Fruit fly (Drosophila melanogaster) whole organism, embryonic: ENCODE data around the gene CG7565.

Source experiments
- Aef1 ChIP-seq: fragments of 200-800 bp; sonication (Bioruptor generic); IDR thresholded peaks from 3 replicates; pipeline ENCODE4 v1.3.6; 2022; ENCODE audit warnings: missing biosample characterization, missing genetic modification characterization
- B-H1 ChIP-seq: fragments of 200-800 bp; sonication (Bioruptor generic); IDR thresholded peaks from 3 replicates; pipeline ENCODE4 v1.3.6; 2022; ENCODE audit warnings: missing biosample characterization, missing genetic modification characterization
- BEAF-32 ChIP-seq: fragments of 200-800 bp; sonication (Bioruptor generic); optimal IDR thresholded peaks from 3 replicates; lab custom pipeline; 2017; ENCODE audit warnings: missing biosample characterization, missing genetic modification characterization, mild to moderate bottlenecking, moderate library complexity, missing genetic modification reagents
- CG1024 ChIP-seq: fragments of 200-800 bp; sonication (Bioruptor generic); IDR thresholded peaks from 2 replicates; pipeline ENCODE4 v1.3.6; 2022; ENCODE audit warnings: missing biosample characterization, missing genetic modification characterization
- CG10654 ChIP-seq: fragments of 200-800 bp; sonication (Bioruptor generic); optimal IDR thresholded peaks from 2 replicates; lab custom pipeline; 2016; ENCODE audit warnings: missing biosample characterization, missing genetic modification characterization
- CG11093 ChIP-seq: fragments of 200-800 bp; sonication (Bioruptor generic); IDR thresholded peaks from 3 replicates; pipeline ENCODE4 v1.3.6; 2022; ENCODE audit warnings: missing biosample characterization, missing genetic modification characterization
- CG11247 ChIP-seq: fragments of 200-800 bp; sonication (Bioruptor generic); IDR thresholded peaks from 2 replicates; pipeline ENCODE4 v1.3.6; 2022; ENCODE audit warnings: missing biosample characterization, missing genetic modification characterization
- CG11504 ChIP-seq: fragments of 200-800 bp; sonication (Bioruptor generic); optimal IDR thresholded peaks from 3 replicates; lab custom pipeline; 2019; ENCODE audit warnings: missing biosample characterization, mild to moderate bottlenecking, missing genetic modification characterization, moderate library complexity
- CG11696 ChIP-seq: fragments of 200-800 bp; sonication (Bioruptor generic); IDR thresholded peaks from 2 replicates; pipeline ENCODE4 v1.3.6; 2022; ENCODE audit warnings: missing biosample characterization, missing genetic modification characterization
- CG17829 ChIP-seq: fragments of 200-800 bp; optimal IDR thresholded peaks from 2 replicates; lab custom pipeline; 2019; ENCODE audit warnings: missing biosample characterization, mild to moderate bottlenecking, missing genetic modification characterization, moderate library complexity
- CG1792 ChIP-seq: fragments of 200-800 bp; sonication (Bioruptor generic); optimal IDR thresholded peaks from 2 replicates; lab custom pipeline; 2016; ENCODE audit warnings: missing biosample characterization, missing genetic modification characterization
- CG2875 ChIP-seq: fragments of 200-800 bp; sonication (Bioruptor generic); optimal IDR thresholded peaks from 2 replicates; lab custom pipeline; 2017; ENCODE audit warnings: missing biosample characterization, mild to moderate bottlenecking, missing genetic modification characterization, missing genetic modification reagents
- CG3065 ChIP-seq: fragments of 200-800 bp; sonication (Bioruptor generic); optimal IDR thresholded peaks from 2 replicates; lab custom pipeline; 2016; ENCODE audit warnings: missing biosample characterization, missing genetic modification characterization
- CG4328 ChIP-seq: fragments of 200-800 bp; sonication (Bioruptor generic); optimal IDR thresholded peaks from 3 replicates; lab custom pipeline; 2017; ENCODE audit warnings: missing biosample characterization, missing genetic modification reagents, missing genetic modification characterization
- CG5245 ChIP-seq: fragments of 200-800 bp; sonication (Bioruptor generic); optimal IDR thresholded peaks from 3 replicates; lab custom pipeline; 2016; ENCODE audit warnings: missing biosample characterization, missing genetic modification characterization
- CG8089 ChIP-seq: fragments of 200-800 bp; sonication (Bioruptor generic); optimal IDR thresholded peaks from 3 replicates; lab custom pipeline; 2016; ENCODE audit warnings: missing biosample characterization, missing genetic modification characterization
- CG8290 ChIP-seq, 3 experiments: fragments of 200-800 bp; sonication (Bioruptor generic); optimal IDR thresholded peaks; 2 replicates each; lab custom pipeline; 2016 to 2019; ENCODE audit warnings: missing biosample characterization in 3 of 3, missing genetic modification characterization in 3 of 3, mild to moderate bottlenecking in 2 of 3, moderate library complexity in 1 of 3
- Chrac-16 ChIP-seq: fragments of 200-800 bp; sonication (Bioruptor generic); optimal IDR thresholded peaks from 3 replicates; lab custom pipeline; 2016; ENCODE audit warnings: missing biosample characterization, missing genetic modification characterization
- Dad ChIP-seq: fragments of 200-800 bp; sonication (Bioruptor generic); optimal IDR thresholded peaks from 3 replicates; lab custom pipeline; 2016; ENCODE audit warnings: missing biosample characterization, missing genetic modification characterization
- Dip2 ChIP-seq: fragments of 200-800 bp; sonication (Bioruptor generic); IDR thresholded peaks from 2 replicates; pipeline ENCODE4 v1.3.6; 2022; ENCODE audit warnings: missing biosample characterization, missing genetic modification characterization
- Fer3 ChIP-seq: fragments of 200-800 bp; sonication (Bioruptor generic); optimal IDR thresholded peaks from 2 replicates; lab custom pipeline; 2018; ENCODE audit warnings: missing biosample characterization, mild to moderate bottlenecking, missing genetic modification characterization, moderate library complexity
- Hr78 ChIP-seq, 2 experiments: fragments of 200-800 bp in 1 of 2; fragments of >200 bp in 1 of 2; sonication (Bioruptor generic) in 1 of 2; optimal IDR thresholded peaks; 2 replicates each; lab custom pipeline; 2017 to 2019; ENCODE audit warnings: missing biosample characterization in 2 of 2, missing genetic modification characterization in 2 of 2, mild to moderate bottlenecking in 1 of 2, moderate library complexity in 1 of 2
- Mad ChIP-seq: fragments of 200-800 bp; sonication (Bioruptor generic); optimal IDR thresholded peaks from 2 replicates; lab custom pipeline; 2016; ENCODE audit warnings: missing biosample characterization, missing genetic modification characterization
- Med ChIP-seq: fragments of 200-800 bp; sonication (Bioruptor generic); peaks from one replicate; lab custom pipeline; 2016; ENCODE audit warnings: missing biosample characterization, missing genetic modification characterization, mild to moderate bottlenecking, inconsistent platforms, moderate library complexity
- ara ChIP-seq: fragments of 200-800 bp; sonication (Bioruptor generic); IDR thresholded peaks from 2 replicates; pipeline ENCODE4 v1.3.6; 2022; ENCODE audit warnings: missing biosample characterization, missing genetic modification characterization
- cato ChIP-seq: fragments of 200-800 bp; sonication (Bioruptor generic); optimal IDR thresholded peaks from 2 replicates; lab custom pipeline; 2016; ENCODE audit warnings: missing biosample characterization, missing genetic modification characterization, borderline replicate concordance
- cwo ChIP-seq: fragments of 200-800 bp; sonication (Bioruptor generic); optimal IDR thresholded peaks from 3 replicates; lab custom pipeline; 2017; ENCODE audit warnings: missing biosample characterization, missing genetic modification characterization, mild to moderate bottlenecking, moderate library complexity, missing genetic modification reagents
- da ChIP-seq: fragments of 200-800 bp; sonication (Bioruptor generic); optimal IDR thresholded peaks from 2 replicates; lab custom pipeline; 2016; ENCODE audit warnings: missing biosample characterization, missing genetic modification characterization
- dimm ChIP-seq: fragments of 200-800 bp; sonication (Bioruptor generic); IDR thresholded peaks from 2 replicates; pipeline ENCODE4 v1.3.6; 2022; ENCODE audit warnings: missing biosample characterization, missing genetic modification characterization
- dysf ChIP-seq: fragments of 200-800 bp; sonication (Bioruptor generic); IDR thresholded peaks from 3 replicates; pipeline ENCODE4 v1.3.6; 2022; ENCODE audit warnings: missing biosample characterization, missing genetic modification characterization
- fd102C ChIP-seq: fragments of 200-800 bp; sonication (Bioruptor generic); optimal IDR thresholded peaks from 2 replicates; lab custom pipeline; 2018; ENCODE audit warnings: missing biosample characterization, mild to moderate bottlenecking, missing genetic modification characterization, moderate library complexity
- knrl ChIP-seq: fragments of 200-800 bp; sonication (Bioruptor generic); IDR thresholded peaks from 3 replicates; pipeline ENCODE4 v1.3.6; 2022; ENCODE audit warnings: missing biosample characterization, missing genetic modification characterization; ENCODE audit not compliant: partially characterized antibody
- lilli ChIP-seq: fragments of 200-800 bp; sonication (Bioruptor generic); optimal IDR thresholded peaks from 3 replicates; lab custom pipeline; 2016; ENCODE audit warnings: missing biosample characterization, missing genetic modification characterization
- lmd ChIP-seq: fragments of 200-800 bp; sonication (Bioruptor generic); IDR thresholded peaks from 2 replicates; pipeline ENCODE4 v1.3.6; 2022; ENCODE audit warnings: missing biosample characterization, missing genetic modification characterization
- nau ChIP-seq: fragments of 200-800 bp; sonication (Bioruptor generic); optimal IDR thresholded peaks from 3 replicates; lab custom pipeline; 2017; ENCODE audit warnings: missing biosample characterization, mild to moderate bottlenecking, missing genetic modification characterization, missing genetic modification reagents
- nmo ChIP-seq: fragments of 200-800 bp; sonication (Bioruptor generic); optimal IDR thresholded peaks from 2 replicates; lab custom pipeline; 2018; ENCODE audit warnings: missing biosample characterization, mild to moderate bottlenecking, missing genetic modification characterization, moderate library complexity
- pan ChIP-seq, 4 experiments: fragments of >200 bp in 3 of 4; fragments of 200-800 bp in 1 of 4; sonication (Bioruptor generic) in 1 of 4; optimal IDR thresholded peaks in 3 of 4; IDR thresholded peaks in 1 of 4; 2 replicates each; pipeline versions ENCODE4 v1.3.6 to Lab custom; 2017 to 2022; ENCODE audit warnings: missing biosample characterization in 2 of 4, missing genetic modification characterization in 2 of 4, mixed read lengths in 1 of 4
- pho ChIP-seq: fragments of 200-800 bp; sonication (Bioruptor generic); optimal IDR thresholded peaks from 2 replicates; lab custom pipeline; 2016; ENCODE audit warnings: missing biosample characterization, missing genetic modification characterization
- repo ChIP-seq: fragments of 200-800 bp; sonication (Bioruptor generic); optimal IDR thresholded peaks from 2 replicates; lab custom pipeline; 2016; ENCODE audit warnings: missing biosample characterization, missing genetic modification characterization
- run ChIP-seq: fragments of 200-800 bp; sonication (Bioruptor generic); optimal IDR thresholded peaks from 3 replicates; lab custom pipeline; 2018; ENCODE audit warnings: missing biosample characterization, mild to moderate bottlenecking, missing genetic modification characterization
- schlank ChIP-seq: fragments of 200-800 bp; sonication (Bioruptor generic); optimal IDR thresholded peaks from 2 replicates; lab custom pipeline; 2018; ENCODE audit warnings: missing biosample characterization, mild to moderate bottlenecking, missing genetic modification characterization
- sd ChIP-seq: fragments of 200-800 bp; sonication (Bioruptor generic); optimal IDR thresholded peaks from 3 replicates; lab custom pipeline; 2018; ENCODE audit warnings: missing biosample characterization, mild to moderate bottlenecking, missing genetic modification characterization, moderate library complexity
- seq ChIP-seq: fragments of 200-800 bp; sonication (Bioruptor generic); IDR thresholded peaks from 2 replicates; pipeline ENCODE4 v1.3.6; 2022; ENCODE audit warnings: missing biosample characterization, missing genetic modification characterization
- shn ChIP-seq: fragments of 200-800 bp; sonication (Bioruptor generic); optimal IDR thresholded peaks from 3 replicates; lab custom pipeline; 2016; ENCODE audit warnings: missing biosample characterization, missing genetic modification characterization
- sug ChIP-seq: fragments of 200-800 bp; optimal IDR thresholded peaks from 2 replicates; lab custom pipeline; 2019; ENCODE audit warnings: missing biosample characterization, mild to moderate bottlenecking, missing genetic modification characterization, moderate library complexity
- tgo ChIP-seq: fragments of 200-800 bp; sonication (Bioruptor generic); IDR thresholded peaks from 3 replicates; pipeline ENCODE4 v1.3.6; 2022; ENCODE audit warnings: missing biosample characterization, missing genetic modification characterization
- tin ChIP-seq: fragments of 200-800 bp; sonication (Bioruptor generic); optimal IDR thresholded peaks from 3 replicates; lab custom pipeline; 2016; ENCODE audit warnings: missing biosample characterization, missing genetic modification characterization
- zen ChIP-seq: fragments of 200-800 bp; sonication (Bioruptor generic); optimal IDR thresholded peaks from 3 replicates; lab custom pipeline; 2018; ENCODE audit warnings: missing biosample characterization, mild to moderate bottlenecking, missing genetic modification characterization, moderate library complexity
- zf30C ChIP-seq: fragments of 200-800 bp; sonication (Bioruptor generic); optimal IDR thresholded peaks from 3 replicates; lab custom pipeline; 2018; ENCODE audit warnings: missing biosample characterization, mild to moderate bottlenecking, missing genetic modification characterization

CG7565 gene

DNA sequence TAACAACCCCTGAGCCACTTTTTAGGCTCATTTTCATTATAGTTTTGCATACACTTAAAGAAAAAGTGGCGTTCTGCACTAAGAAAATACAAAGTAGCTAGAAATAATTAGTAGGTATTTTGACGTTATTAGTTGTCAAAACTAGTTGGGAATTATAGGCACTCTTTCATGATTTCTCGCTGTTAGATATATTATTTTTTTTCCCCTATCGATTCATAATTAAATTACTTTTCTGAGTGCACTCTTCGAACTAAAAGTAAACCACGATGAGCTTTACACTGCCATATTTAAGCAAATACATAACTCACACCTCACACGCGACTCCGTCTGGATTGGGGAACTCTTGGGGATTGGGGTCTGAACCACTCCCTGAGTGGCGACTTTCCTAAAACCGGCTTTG lies 18.9 kb downstream of the CG7565 start (continued):
- TF ChIP-seq Dip2 (no peak), da (GFP tag; lab: Kevin White, UChicago) (no peak), CG10654 (GFP tag; lab: Kevin White, UChicago) (peak; percentile 60), CG4328 (GFP tag; lab: Kevin White, UChicago) (peak; percentile 15), B-H1 (peak; percentile 50; the same call in 1 of the 3 replicates), lilli (GFP tag; lab: Kevin White, UChicago) (peak; percentile 25), CG8290 (GFP tag; optimal IDR thresholded peaks at IDR 0.05; lab: Kevin White, UChicago) (no peak), CG8290 (tag; optimal IDR thresholded peaks at IDR 0.05; lab: Kevin White, UChicago) (no peak), CG2875 (peak; percentile 18), BEAF-32 (GFP tag; lab: Kevin White, UChicago) (no peak), CG11696 (GFP tag; lab: Robert Waterston, UW) (peak; percentile 64; the same call in 1 of the 2 replicates), nmo (GFP tag; lab: Kevin White, UChicago) (no peak), CG11247 (GFP tag; lab: Robert Waterston, UW) (peak; percentile 55; the same call in 1 of the 2 replicates), Chrac-16 (GFP tag; lab: Kevin White, UChicago) (no peak), Aef1 (peak; percentile 56; the same call in 2 of the 3 replicates), tin (GFP tag; lab: Kevin White, UChicago) (peak; percentile 72), shn (GFP tag; lab: Kevin White, UChicago) (no peak), CG1024 (GFP tag; lab: Robert Waterston, UW) (0 out of 2 replicates have a peak, but pooled peaks have one; percentile 43), Hr78 (GFP tag; optimal IDR thresholded peaks at IDR 0.05; lab: Kevin White, UChicago) (peak in 1 of 2 experiments; percentile 70), cato (GFP tag; lab: Kevin White, UChicago) (no peak), fd102C (no peak), dimm (GFP tag; lab: Robert Waterston, UW) (no peak), Med (GFP tag; lab: Kevin White, UChicago) (peak; percentile 95), cwo (GFP tag; lab: Kevin White, UChicago) (peak; percentile 65), run (tag; lab: Kevin White, UChicago) (no peak), CG1792 (GFP tag; lab: Kevin White, UChicago) (peak; percentile 19), sd (tag; lab: Kevin White, UChicago) (no peak), CG11504 (peak; percentile 88), CG8089 (GFP tag; lab: Kevin White, UChicago) (no peak), CG11093 (GFP tag; lab: Robert Waterston, UW) (no peak), dysf (GFP tag; lab: Robert Waterston, UW) (peak; percentile 64; the same call in 2 of the 3 replicates), tgo (GFP tag; lab: Robert Waterston, UW) (peak; percentile 63; the same call in 2 of the 3 replicates), zen (tag; lab: Kevin White, UChicago) (peak; percentile 47), seq (GFP tag; lab: Robert Waterston, UW) (peak; percentile 36; the same call in 1 of the 2 replicates), repo (GFP tag; lab: Kevin White, UChicago) (no peak), CG5245 (GFP tag; lab: Kevin White, UChicago) (peak; percentile 72), sug (no peak), CG3065 (no peak), knrl (GFP tag; lab: Robert Waterston, UW) (no peak), Fer3 (tag; lab: Kevin White, UChicago) (peak; percentile 72), pan (optimal IDR thresholded peaks at IDR 0.05; lab: Kevin White, UChicago) (no peak), pan (GFP tag; optimal IDR thresholded peaks at IDR 0.05 in 1 of 2, IDR thresholded peaks at IDR 0.05 in 1 of 2) (peak in 1 of 2 experiments; percentile 70), Mad (GFP tag; lab: Kevin White, UChicago) (no peak), schlank (tag; lab: Kevin White, UChicago) (no peak), Dad (GFP tag; lab: Kevin White, UChicago) (peak; percentile 58), CG17829 (tag; lab: Kevin White, UChicago) (peak; percentile 66), lmd (GFP tag; lab: Robert Waterston, UW) (peak; percentile 54; the same call in 1 of the 2 replicates), zf30C (GFP tag; lab: Kevin White, UChicago) (no peak), pho (peak; percentile 3), ara (GFP tag; lab: Robert Waterston, UW) (peak; percentile 72), nau (GFP tag; lab: Kevin White, UChicago) (peak; percentile 64)
